Fruit fly (Drosophila melanogaster) whole organism, embryonic: ENCODE measurements around the gene CG10445.
A peak's percentile ranks its signal among the peaks of the same experiment; 100 is the strongest.

Experiments
- ATbp ChIP-seq: fragments of 200-800 bp; sonication (Bioruptor generic); optimal IDR thresholded peaks from 2 replicates; lab custom pipeline; 2017; ENCODE audit warnings: missing biosample characterization, mild to moderate bottlenecking, missing genetic modification characterization, missing genetic modification reagents
- CG1024 ChIP-seq: fragments of 200-800 bp; sonication (Bioruptor generic); IDR thresholded peaks from 2 replicates; pipeline ENCODE4 v1.3.6; 2022; ENCODE audit warnings: missing biosample characterization, missing genetic modification characterization
- CG10321 ChIP-seq: fragments of 200-800 bp; sonication (Bioruptor generic); IDR thresholded peaks from 2 replicates; pipeline ENCODE4 v1.3.6; 2022; ENCODE audit warnings: missing biosample characterization, missing genetic modification characterization
- CG11456 ChIP-seq: fragments of 200-800 bp; sonication (Bioruptor generic); IDR thresholded peaks from 3 replicates; pipeline ENCODE4 v1.3.6; 2022; ENCODE audit warnings: missing biosample characterization, missing genetic modification characterization
- CG12236 ChIP-seq: fragments of 200-800 bp; sonication (Bioruptor generic); optimal IDR thresholded peaks from 2 replicates; lab custom pipeline; 2016; ENCODE audit warnings: missing biosample characterization, missing genetic modification characterization
- CG12769 ChIP-seq: fragments of 200-800 bp; sonication (Bioruptor generic); optimal IDR thresholded peaks from 2 replicates; lab custom pipeline; 2019; ENCODE audit warnings: missing biosample characterization, mild to moderate bottlenecking, missing genetic modification characterization, moderate library complexity
- CG13123 ChIP-seq: fragments of 200-800 bp; sonication (Bioruptor generic); optimal IDR thresholded peaks from 2 replicates; lab custom pipeline; 2016; ENCODE audit warnings: missing biosample characterization, missing genetic modification characterization
- CG15696 ChIP-seq: fragments of 200-800 bp; sonication (Bioruptor generic); optimal IDR thresholded peaks from 2 replicates; lab custom pipeline; 2019; ENCODE audit warnings: missing biosample characterization, mild to moderate bottlenecking, missing genetic modification characterization, moderate library complexity
- CG17328 ChIP-seq: fragments of 200-800 bp; sonication (Bioruptor generic); IDR thresholded peaks from 2 replicates; pipeline ENCODE4 v1.3.6; 2022; ENCODE audit warnings: missing biosample characterization, missing genetic modification characterization
- CG17612 ChIP-seq: fragments of 200-800 bp; sonication (Bioruptor generic); IDR thresholded peaks from 2 replicates; pipeline ENCODE4 v1.3.6; 2022; ENCODE audit warnings: missing biosample characterization, missing genetic modification characterization
- CG17829 ChIP-seq: fragments of 200-800 bp; optimal IDR thresholded peaks from 2 replicates; lab custom pipeline; 2019; ENCODE audit warnings: missing biosample characterization, mild to moderate bottlenecking, missing genetic modification characterization, moderate library complexity
- CG31388 ChIP-seq: fragments of 200-800 bp; sonication (Bioruptor generic); optimal IDR thresholded peaks from 2 replicates; lab custom pipeline; 2016; ENCODE audit warnings: missing biosample characterization, missing genetic modification characterization
- CG31441 ChIP-seq: fragments of 200-800 bp; sonication (Bioruptor generic); IDR thresholded peaks from 2 replicates; pipeline ENCODE4 v1.3.6; 2022; ENCODE audit warnings: missing biosample characterization, missing genetic modification characterization
- CG32767 ChIP-seq: fragments of 200-800 bp; sonication (Bioruptor generic); IDR thresholded peaks from 2 replicates; pipeline ENCODE4 v1.3.6; 2022; ENCODE audit warnings: missing biosample characterization, missing genetic modification characterization
- CG7987 ChIP-seq: fragments of 200-800 bp; sonication (Bioruptor generic); optimal IDR thresholded peaks from 2 replicates; lab custom pipeline; 2018; ENCODE audit warnings: missing biosample characterization, mild to moderate bottlenecking, missing genetic modification characterization, moderate library complexity
- CG8281 ChIP-seq: fragments of 200-800 bp; sonication (Bioruptor generic); optimal IDR thresholded peaks from 2 replicates; lab custom pipeline; 2018; ENCODE audit warnings: missing biosample characterization, mild to moderate bottlenecking, missing genetic modification characterization, moderate library complexity
- CG8478 ChIP-seq: fragments of >200 bp; optimal IDR thresholded peaks from 2 replicates; lab custom pipeline; 2018
- CG9932 ChIP-seq: fragments of 200-800 bp; sonication (Bioruptor generic); IDR thresholded peaks from 2 replicates; pipeline ENCODE4 v1.3.6; 2022; ENCODE audit warnings: missing biosample characterization, missing genetic modification characterization
- Camta ChIP-seq: fragments of 200-800 bp; sonication (Bioruptor generic); optimal IDR thresholded peaks from 2 replicates; lab custom pipeline; 2016; ENCODE audit warnings: missing biosample characterization, missing genetic modification characterization
- D19B ChIP-seq: fragments of 200-800 bp; sonication (Bioruptor generic); optimal IDR thresholded peaks from 2 replicates; lab custom pipeline; 2017; ENCODE audit warnings: missing biosample characterization, mild to moderate bottlenecking, missing genetic modification characterization
- Dp ChIP-seq: fragments of 200-800 bp; sonication (Bioruptor generic); optimal IDR thresholded peaks from 2 replicates; lab custom pipeline; 2018; ENCODE audit warnings: missing biosample characterization, mild to moderate bottlenecking, missing genetic modification characterization, moderate library complexity
- Fer2 ChIP-seq: fragments of 200-800 bp; sonication (Bioruptor generic); optimal IDR thresholded peaks from 2 replicates; lab custom pipeline; 2018; ENCODE audit warnings: missing biosample characterization, mild to moderate bottlenecking, missing genetic modification characterization, moderate library complexity
- GATAe ChIP-seq: fragments of 200-800 bp; sonication (Bioruptor generic); conservative IDR thresholded peaks from 2 replicates; pipeline ENCODE4 v1.3.6; 2022; ENCODE audit warnings: missing biosample characterization, missing genetic modification characterization
- H2.0 ChIP-seq: fragments of 200-800 bp; sonication (Bioruptor generic); IDR thresholded peaks from 2 replicates; pipeline ENCODE4 v1.3.6; 2022; ENCODE audit warnings: missing biosample characterization, missing genetic modification characterization
- HLH3B ChIP-seq: fragments of 200-800 bp; sonication (Bioruptor generic); IDR thresholded peaks from 2 replicates; pipeline ENCODE4 v1.3.6; 2022; ENCODE audit warnings: missing biosample characterization, missing genetic modification characterization
- HLH54F ChIP-seq: fragments of 200-800 bp; sonication (Bioruptor generic); optimal IDR thresholded peaks from 3 replicates; lab custom pipeline; 2016; ENCODE audit warnings: missing biosample characterization, missing genetic modification characterization
- Hand ChIP-seq: fragments of 200-800 bp; sonication (Bioruptor generic); optimal IDR thresholded peaks from 2 replicates; lab custom pipeline; 2017; ENCODE audit warnings: mild to moderate bottlenecking, missing biosample characterization, missing genetic modification reagents, missing genetic modification characterization
- Lhr ChIP-seq: fragments of 200-800 bp; sonication (Bioruptor generic); optimal IDR thresholded peaks from 3 replicates; lab custom pipeline; 2017; ENCODE audit warnings: mild to moderate bottlenecking, missing biosample characterization, missing genetic modification reagents, missing genetic modification characterization
- Med ChIP-seq: fragments of 200-800 bp; sonication (Bioruptor generic); peaks from one replicate; lab custom pipeline; 2016; ENCODE audit warnings: missing biosample characterization, missing genetic modification characterization, mild to moderate bottlenecking, inconsistent platforms, moderate library complexity
- Meics ChIP-seq: fragments of 200-800 bp; sonication (Bioruptor generic); optimal IDR thresholded peaks from 2 replicates; lab custom pipeline; 2017; ENCODE audit warnings: missing biosample characterization, mild to moderate bottlenecking, missing genetic modification characterization
- NK7.1 ChIP-seq: fragments of 200-800 bp; sonication (Bioruptor generic); optimal IDR thresholded peaks from 3 replicates; lab custom pipeline; 2016; ENCODE audit warnings: missing biosample characterization, missing genetic modification characterization
- Rx ChIP-seq: fragments of 200-800 bp; sonication (Bioruptor generic); IDR thresholded peaks from 2 replicates; pipeline ENCODE4 v1.3.6; 2022; ENCODE audit warnings: missing biosample characterization, missing genetic modification characterization
- Side ChIP-seq: fragments of 200-800 bp; sonication (Bioruptor generic); optimal IDR thresholded peaks from 2 replicates; lab custom pipeline; 2016; ENCODE audit warnings: missing biosample characterization, missing genetic modification characterization
- Stat92E ChIP-seq, 3 experiments: fragments of >200 bp in 2 of 3; fragments of 200-800 bp in 1 of 3; sonication (Bioruptor generic) in 1 of 3; optimal IDR thresholded peaks; 2 replicates each; lab custom pipeline; 2017 to 2019; ENCODE audit warnings: missing biosample characterization in 3 of 3, missing genetic modification characterization in 3 of 3, mild to moderate bottlenecking in 1 of 3, moderate library complexity in 1 of 3
- ara ChIP-seq: fragments of 200-800 bp; sonication (Bioruptor generic); IDR thresholded peaks from 2 replicates; pipeline ENCODE4 v1.3.6; 2022; ENCODE audit warnings: missing biosample characterization, missing genetic modification characterization
- ase ChIP-seq: fragments of 200-800 bp; sonication (Bioruptor generic); IDR thresholded peaks from 3 replicates; pipeline ENCODE4 v1.3.6; 2022; ENCODE audit warnings: missing biosample characterization, missing genetic modification characterization
- crc ChIP-seq: fragments of 200-800 bp; sonication (Bioruptor generic); optimal IDR thresholded peaks from 2 replicates; lab custom pipeline; 2016; ENCODE audit warnings: missing biosample characterization, missing genetic modification characterization
- dmrt99B ChIP-seq: fragments of 200-800 bp; sonication (Bioruptor generic); optimal IDR thresholded peaks from 2 replicates; lab custom pipeline; 2018; ENCODE audit warnings: missing biosample characterization, mild to moderate bottlenecking, missing genetic modification characterization, moderate library complexity
- gfzf ChIP-seq: fragments of 200-800 bp; sonication (Bioruptor generic); optimal IDR thresholded peaks from 2 replicates; lab custom pipeline; 2016; ENCODE audit warnings: missing biosample characterization, mild to moderate bottlenecking, missing genetic modification characterization, moderate library complexity
- hb ChIP-seq: fragments of 200-800 bp; sonication (Bioruptor generic); IDR thresholded peaks from 3 replicates; pipeline ENCODE4 v1.3.6; 2022; ENCODE audit warnings: missing biosample characterization, missing genetic modification characterization; ENCODE audit not compliant: partially characterized antibody
- hbn ChIP-seq: fragments of 200-800 bp; sonication (Bioruptor generic); IDR thresholded peaks from 2 replicates; pipeline ENCODE4 v1.3.6; 2022; ENCODE audit warnings: missing biosample characterization, missing genetic modification characterization; ENCODE audit not compliant: partially characterized antibody
- ind ChIP-seq: fragments of 200-800 bp; sonication (Bioruptor generic); optimal IDR thresholded peaks from 3 replicates; lab custom pipeline; 2016; ENCODE audit warnings: missing biosample characterization, missing genetic modification characterization
- lov ChIP-seq, 2 experiments: fragments of 200-800 bp in 1 of 2; fragments of >200 bp in 1 of 2; sonication (Bioruptor generic) in 1 of 2; IDR thresholded peaks in 1 of 2; optimal IDR thresholded peaks in 1 of 2; 2 replicates in 1 of 2; 3 replicates in 1 of 2; pipeline versions ENCODE4 v1.3.6 to Lab custom; 2017 to 2022; ENCODE audit warnings: missing biosample characterization in 1 of 2, missing genetic modification characterization in 1 of 2
- row ChIP-seq: fragments of 200-800 bp; sonication (Bioruptor generic); IDR thresholded peaks from 3 replicates; pipeline ENCODE4 v1.3.6; 2022; ENCODE audit warnings: missing biosample characterization, missing genetic modification characterization
- sens ChIP-seq: fragments of 200-800 bp; sonication (Bioruptor generic); peaks from one replicate; lab custom pipeline; 2016; ENCODE audit warnings: missing biosample characterization, missing genetic modification characterization
- slou ChIP-seq: fragments of 200-800 bp; sonication (Bioruptor generic); optimal IDR thresholded peaks from 3 replicates; lab custom pipeline; 2016; ENCODE audit warnings: missing biosample characterization, missing genetic modification characterization
- so ChIP-seq: fragments of 200-800 bp; sonication (Bioruptor generic); IDR thresholded peaks from 3 replicates; pipeline ENCODE4 v1.3.6; 2022; ENCODE audit warnings: missing biosample characterization, missing genetic modification characterization
- ttk ChIP-seq: fragments of 200-800 bp; sonication (Bioruptor generic); IDR thresholded peaks from 2 replicates; pipeline ENCODE4 v2.1.2; 2022; ENCODE audit warnings: missing biosample characterization, missing genetic modification characterization
- wek ChIP-seq: fragments of 200-800 bp; sonication (Bioruptor generic); optimal IDR thresholded peaks from 3 replicates; lab custom pipeline; 2018; ENCODE audit warnings: missing biosample characterization, mild to moderate bottlenecking, missing genetic modification characterization, moderate library complexity
- zfh2 ChIP-seq: fragments of 200-800 bp; sonication (Bioruptor generic); optimal IDR thresholded peaks from 2 replicates; lab custom pipeline; 2016; ENCODE audit warnings: missing biosample characterization, missing genetic modification characterization

The CG10445 gene

DNA sequence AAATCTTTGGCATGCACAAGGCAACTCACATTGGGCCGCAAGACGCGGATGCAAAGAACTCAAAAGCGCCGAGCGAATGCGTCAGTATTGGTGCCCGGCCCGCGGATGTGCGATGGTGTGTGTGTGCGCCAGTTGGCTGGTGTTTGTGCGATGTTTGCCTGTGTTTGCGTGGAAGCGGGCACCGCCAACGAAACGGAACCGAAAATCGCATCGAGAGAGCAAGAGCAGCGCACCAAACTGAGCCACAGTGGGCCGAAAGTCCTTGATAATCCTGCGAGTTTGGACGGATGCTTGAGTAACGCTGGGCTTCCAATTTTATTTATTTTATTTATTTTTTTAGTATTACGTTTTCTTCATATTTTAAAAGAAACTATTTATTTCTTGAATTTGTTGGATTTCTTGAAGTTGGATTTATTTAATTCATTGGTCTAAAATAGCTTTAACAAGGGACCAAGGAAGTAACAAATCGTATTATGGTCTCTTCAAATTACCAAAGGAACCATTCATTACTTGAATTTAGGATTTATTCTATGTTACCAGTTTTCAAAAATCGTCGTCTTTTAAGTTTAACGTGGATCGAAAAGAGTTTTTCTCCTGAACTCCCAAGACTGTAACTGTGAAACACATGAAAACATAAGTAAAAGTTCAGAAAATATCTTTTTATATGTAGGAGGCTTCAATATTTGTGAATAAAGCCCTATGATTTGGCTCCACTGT, 42.8 kb upstream of the CG10445 start (continued):
- peak; percentile 37; the same call in 2 of the 3 replicates for TF ChIP-seq row (GFP tag; lab: Robert Waterston, UW)
- peak; percentile 58; the same call in 1 of the 2 replicates for TF ChIP-seq CG17328 (GFP tag; lab: Robert Waterston, UW)
- TF ChIP-seq CG32767 (GFP tag; lab: Robert Waterston, UW) = no peak
- TF ChIP-seq so (GFP tag; lab: Robert Waterston, UW) = no peak
- no peak for TF ChIP-seq Hand
- no peak for TF ChIP-seq CG13123 (GFP tag; lab: Kevin White, UChicago)
- TF ChIP-seq dmrt99B (tag; lab: Kevin White, UChicago) = peak; percentile 66
- 0 out of 3 replicates have a peak, but pooled peaks have one; percentile 10 for TF ChIP-seq hb (GFP tag; lab: Robert Waterston, UW)
- no peak for TF ChIP-seq CG8281
- no peak for TF ChIP-seq ind (GFP tag; lab: Kevin White, UChicago)
- no peak; the same call in 1 of the 2 replicates for TF ChIP-seq HLH3B (GFP tag; lab: Robert Waterston, UW)
- no peak for TF ChIP-seq wek (GFP tag; lab: Kevin White, UChicago)
- TF ChIP-seq CG31388 (GFP tag; lab: Kevin White, UChicago) = no peak
- peak; percentile 47; the same call in 1 of the 2 replicates for TF ChIP-seq ara (GFP tag; lab: Robert Waterston, UW)
- TF ChIP-seq CG10321 (GFP tag; lab: Robert Waterston, UW) = no peak
- TF ChIP-seq CG17612 (GFP tag; lab: Robert Waterston, UW) = no peak
- TF ChIP-seq Med (GFP tag; lab: Kevin White, UChicago) = peak; percentile 61
- TF ChIP-seq GATAe = no peak
- TF ChIP-seq CG11456 (GFP tag; lab: Robert Waterston, UW) = no peak
- TF ChIP-seq ATbp (GFP tag; lab: Kevin White, UChicago) = peak; percentile 55
- no peak for TF ChIP-seq CG12769 (tag; lab: Kevin White, UChicago)
- no peak for TF ChIP-seq Dp (GFP tag; lab: Kevin White, UChicago)
- no peak for TF ChIP-seq HLH54F
- no peak for TF ChIP-seq Side (GFP tag; lab: Kevin White, UChicago)
- peak; percentile 13 for TF ChIP-seq slou (GFP tag; lab: Kevin White, UChicago)
- peak; percentile 72 for TF ChIP-seq CG8478 (lab: Kevin White, UChicago)
- TF ChIP-seq NK7.1 = no peak
- peak; percentile 72 for TF ChIP-seq CG17829 (tag; lab: Kevin White, UChicago)
- TF ChIP-seq H2.0 (GFP tag; lab: Robert Waterston, UW) = 0 out of 2 replicates have a peak, but pooled peaks have one; percentile 18
- no peak for TF ChIP-seq Meics
- TF ChIP-seq Lhr (GFP tag; lab: Kevin White, UChicago) = no peak
- TF ChIP-seq ttk (GFP tag; lab: Robert Waterston, UW) = no peak; the same call in 1 of the 2 replicates
- no peak for TF ChIP-seq CG7987
- TF ChIP-seq lov (optimal IDR thresholded peaks at IDR 0.05; lab: Kevin White, UChicago) = no peak
- 0 out of 3 replicates have a peak, but pooled peaks have one; percentile 5 for TF ChIP-seq lov (GFP tag; IDR thresholded peaks at IDR 0.05; lab: Robert Waterston, UW)
- TF ChIP-seq gfzf (GFP tag; lab: Kevin White, UChicago) = no peak
- no peak for TF ChIP-seq D19B (GFP tag; lab: Kevin White, UChicago)
- TF ChIP-seq CG9932 (GFP tag; lab: Robert Waterston, UW) = no peak
- peak; percentile 6; the same call in 1 of the 3 replicates for TF ChIP-seq ase
- TF ChIP-seq Fer2 (tag; lab: Kevin White, UChicago) = no peak
- no peak for TF ChIP-seq CG1024 (GFP tag; lab: Robert Waterston, UW)
- no peak for TF ChIP-seq zfh2 (GFP tag; lab: Kevin White, UChicago)
- TF ChIP-seq CG15696 = peak; percentile 69
- no peak for TF ChIP-seq Camta (GFP tag; lab: Kevin White, UChicago)
- no peak for TF ChIP-seq hbn
- no peak for TF ChIP-seq Rx
- peak; percentile 82 for TF ChIP-seq CG31441 (GFP tag; lab: Robert Waterston, UW)
- TF ChIP-seq Stat92E (GFP tag; optimal IDR thresholded peaks at IDR 0.05; lab: Kevin White, UChicago) = no peak
- TF ChIP-seq sens (GFP tag; lab: Kevin White, UChicago) = peak; percentile 92
- no peak for TF ChIP-seq CG12236 (GFP tag; lab: Kevin White, UChicago)
- TF ChIP-seq crc (GFP tag; lab: Kevin White, UChicago) = no peak
